Fruit fly (Drosophila melanogaster): ENCODE results near the gene Blimp-1.

The Blimp-1 gene

DNA sequence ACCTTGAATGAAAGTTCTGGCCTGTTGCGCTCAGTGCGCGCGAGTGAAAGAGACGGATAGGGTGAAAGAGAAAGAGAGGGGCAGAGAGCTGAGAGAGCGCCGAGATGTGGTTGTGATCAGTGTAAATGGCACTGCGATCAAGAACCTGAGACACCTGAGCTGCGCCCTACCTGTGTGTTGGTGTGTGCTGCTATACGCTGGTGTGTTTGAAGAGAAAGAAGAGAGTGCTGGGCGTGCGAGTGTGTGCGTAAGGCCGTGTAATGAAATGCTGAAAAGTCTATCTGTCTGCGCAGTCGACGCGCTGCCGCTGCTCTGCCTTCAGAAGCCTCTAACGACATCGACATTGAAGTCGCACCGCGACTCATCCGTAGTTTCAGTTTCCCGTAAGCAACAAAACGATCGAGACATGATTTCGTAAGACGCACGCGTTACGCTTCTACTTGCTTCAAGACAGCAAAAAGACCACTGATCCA is at the start of gene Blimp-1:
Gene Blimp-1, plus strand, starts transcription at position 376 of the 473 bp plus-strand sequence.
- TF ChIP-seq psq (optimal IDR thresholded peaks at IDR 0.05) (no peak), ttk (optimal IDR thresholded peaks at IDR 0.05) (no peak), h (optimal IDR thresholded peaks at IDR 0.05) (no peak), Myc (optimal IDR thresholded peaks at IDR 0.05) (no peak), insv (optimal IDR thresholded peaks at IDR 0.05) (no peak)

DNA sequence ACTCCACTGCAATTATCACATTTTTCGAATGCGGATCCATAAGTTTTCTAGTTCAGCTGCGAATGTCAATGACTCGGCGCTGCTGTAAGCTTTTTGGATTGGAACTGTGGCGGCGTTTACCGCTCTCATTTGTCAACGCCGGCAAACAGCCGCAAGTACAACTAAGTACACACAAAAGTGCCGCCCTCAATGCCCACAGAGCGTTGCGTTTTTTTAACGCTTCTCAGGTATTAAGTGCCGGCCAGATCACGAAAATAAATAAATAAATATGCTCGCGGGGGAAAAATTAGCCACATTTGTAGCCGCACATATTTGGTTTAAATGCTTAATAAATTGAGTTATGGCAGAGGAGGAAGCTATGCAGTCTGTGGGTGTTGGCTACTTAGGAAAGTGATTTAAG is 49.2 kb upstream of the Blimp-1 start:
- TF ChIP-seq ttk (optimal IDR thresholded peaks at IDR 0.05) (no peak), insv (optimal IDR thresholded peaks at IDR 0.05) (no peak), Sin3A (optimal IDR thresholded peaks at IDR 0.05) (no peak), psq (optimal IDR thresholded peaks at IDR 0.05) (no peak)

DNA sequence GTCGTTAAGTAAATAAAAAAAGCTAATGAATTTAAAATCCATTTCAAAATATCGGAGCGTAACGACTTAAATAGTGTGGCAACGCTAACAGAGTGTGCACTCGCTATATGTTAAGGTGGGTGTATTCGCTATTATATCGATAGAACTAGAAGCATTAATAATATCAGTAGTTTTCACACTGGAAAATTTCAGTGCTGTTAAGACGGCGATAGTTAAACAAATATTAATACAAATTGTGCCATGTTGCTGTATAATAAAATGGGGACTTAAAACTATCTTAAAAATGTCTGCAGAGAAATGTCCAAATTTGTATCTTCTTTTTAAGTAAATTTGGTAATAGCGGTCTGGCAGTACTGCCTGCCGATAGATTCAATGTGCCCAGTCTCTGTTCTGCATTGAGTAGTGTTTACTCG is 47.5 kb upstream of the Blimp-1 start:
- TF ChIP-seq Myc (optimal IDR thresholded peaks at IDR 0.05) (no peak), psq (optimal IDR thresholded peaks at IDR 0.05) (no peak), ttk (optimal IDR thresholded peaks at IDR 0.05) (no peak), h (optimal IDR thresholded peaks at IDR 0.05) (no peak), insv (optimal IDR thresholded peaks at IDR 0.05) (no peak), Sin3A (optimal IDR thresholded peaks at IDR 0.05) (no peak)

DNA sequence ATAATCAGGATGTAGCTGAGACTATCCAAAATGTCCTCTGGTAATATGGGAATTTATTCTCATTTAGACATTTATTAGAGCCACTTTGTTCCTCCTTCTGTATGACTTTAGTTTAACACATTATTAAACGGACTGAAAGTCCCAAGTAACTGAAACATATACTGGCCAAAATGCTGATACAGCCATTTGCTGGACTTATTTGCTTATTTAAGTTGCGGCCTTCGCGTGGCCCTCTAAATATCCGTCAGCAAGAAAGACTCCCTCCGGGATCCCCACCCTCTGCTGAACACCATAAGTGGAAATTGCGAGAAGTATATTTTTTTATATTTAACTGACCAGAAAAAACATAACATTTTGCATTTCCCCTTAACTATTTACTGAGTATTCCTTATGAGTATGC is 38.3 kb upstream of the Blimp-1 start, which contains the start of gene spo:
Gene spo, minus strand, starts transcription at position 135 of the 400 bp plus-strand sequence.
- TF ChIP-seq h (optimal IDR thresholded peaks at IDR 0.05) (no peak), insv (optimal IDR thresholded peaks at IDR 0.05) (no peak), Sin3A (optimal IDR thresholded peaks at IDR 0.05) (no peak), psq (optimal IDR thresholded peaks at IDR 0.05) (no peak), ttk (optimal IDR thresholded peaks at IDR 0.05) (no peak), Myc (optimal IDR thresholded peaks at IDR 0.05) (no peak)

DNA sequence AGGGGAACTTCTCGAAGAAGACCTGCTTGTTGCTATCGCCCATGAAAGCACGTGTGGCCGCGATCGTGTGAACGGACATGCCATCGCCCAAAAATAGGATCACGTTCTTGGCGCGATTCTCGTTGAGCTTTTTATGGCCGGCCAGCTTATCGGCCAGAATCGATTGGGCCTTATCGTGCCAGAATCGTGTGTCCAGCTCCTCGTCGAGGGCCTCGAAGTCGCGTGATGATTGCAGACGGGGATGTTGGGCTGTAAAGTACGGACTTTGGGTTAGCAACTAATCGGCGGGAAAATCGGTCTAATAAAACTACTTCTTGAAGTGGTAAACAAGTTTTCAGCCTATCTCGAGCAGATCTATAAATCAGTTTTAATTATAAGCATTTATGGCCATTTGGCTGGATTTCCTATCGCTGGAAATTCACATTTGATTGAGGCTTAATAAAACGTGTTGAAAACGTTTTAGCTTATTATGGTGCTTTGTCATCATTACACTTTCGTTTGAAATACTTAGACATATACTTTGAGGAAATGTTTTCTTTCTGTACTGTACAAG is 36.5 kb upstream of the Blimp-1 start:
- no peak for TF ChIP-seq Myc (optimal IDR thresholded peaks at IDR 0.05)
- TF ChIP-seq psq (optimal IDR thresholded peaks at IDR 0.05) = no peak
- no peak for TF ChIP-seq Sin3A (optimal IDR thresholded peaks at IDR 0.05)
- TF ChIP-seq h (optimal IDR thresholded peaks at IDR 0.05) = no peak
- TF ChIP-seq insv (optimal IDR thresholded peaks at IDR 0.05) = no peak
- no peak for TF ChIP-seq ttk (optimal IDR thresholded peaks at IDR 0.05)

DNA sequence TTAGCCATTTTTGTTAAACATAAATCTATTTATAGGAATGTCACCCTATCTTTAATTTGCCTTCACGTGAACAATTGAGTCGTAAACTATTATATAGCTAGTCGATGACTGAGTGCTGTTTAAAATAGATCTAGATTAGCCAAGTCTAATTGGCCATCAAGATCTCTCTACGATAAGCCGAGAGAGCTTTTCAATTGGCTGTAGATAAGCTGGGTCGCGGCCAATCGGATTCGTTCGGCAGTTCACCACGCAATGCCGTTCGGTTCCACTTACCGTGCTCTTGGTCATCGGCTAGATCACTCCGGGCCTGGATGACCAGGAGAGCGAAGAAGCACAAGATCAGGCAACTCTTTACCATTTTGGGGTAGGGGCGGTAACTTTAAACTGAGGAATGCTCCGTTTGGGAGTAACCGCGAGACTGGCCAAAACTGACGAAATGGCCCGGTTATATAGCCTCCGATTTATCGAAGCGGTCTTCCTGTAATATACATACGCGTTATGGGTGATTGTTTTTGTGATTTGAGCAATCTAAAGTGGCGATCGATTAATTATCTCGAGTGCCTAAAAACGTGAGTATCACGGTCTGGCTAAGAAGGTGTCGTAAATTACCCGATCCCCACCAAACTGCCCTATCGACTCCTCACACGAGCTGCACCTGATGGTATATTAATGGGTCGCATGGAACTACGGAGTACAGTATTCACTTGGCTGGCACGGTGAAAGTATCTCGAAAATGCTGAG is 35.8 kb upstream of the Blimp-1 start, which contains the start of the genes Alp10 and Alp9:
Gene Alp10, minus strand, starts transcription at position 420 of the 741 bp plus-strand sequence.
Gene Alp9, plus strand, starts transcription at position 690 of the 741 bp plus-strand sequence.
- no peak for TF ChIP-seq psq (optimal IDR thresholded peaks at IDR 0.05)
- TF ChIP-seq Sin3A (optimal IDR thresholded peaks at IDR 0.05) = no peak
- TF ChIP-seq h (optimal IDR thresholded peaks at IDR 0.05) = no peak
- no peak for TF ChIP-seq Myc (optimal IDR thresholded peaks at IDR 0.05)
- no peak for TF ChIP-seq ttk (optimal IDR thresholded peaks at IDR 0.05)
- no peak for TF ChIP-seq insv (optimal IDR thresholded peaks at IDR 0.05)

DNA sequence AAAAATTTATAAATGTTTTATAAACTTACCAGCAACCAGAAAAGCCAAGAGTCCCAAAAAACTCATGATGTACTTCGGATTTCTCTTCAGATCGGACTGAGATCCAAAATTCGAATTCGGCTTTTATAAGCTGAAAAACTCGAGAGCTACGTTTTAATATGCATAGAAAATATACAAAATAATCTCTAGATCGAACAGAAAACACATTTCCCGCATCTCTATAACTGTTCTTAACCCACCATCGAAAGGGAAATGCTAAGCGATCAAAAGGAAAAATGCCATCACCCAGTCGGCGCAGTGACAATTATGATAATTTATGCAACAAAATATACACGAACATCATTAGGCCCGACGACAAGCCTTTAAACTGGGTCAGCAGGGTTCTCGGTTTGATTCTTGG is 31.2 kb upstream of the Blimp-1 start, which contains the start of gene CG10591:
Gene CG10591, minus strand, starts transcription at position 101 of the 400 bp plus-strand sequence.
- no peak for TF ChIP-seq Myc (optimal IDR thresholded peaks at IDR 0.05)

DNA sequence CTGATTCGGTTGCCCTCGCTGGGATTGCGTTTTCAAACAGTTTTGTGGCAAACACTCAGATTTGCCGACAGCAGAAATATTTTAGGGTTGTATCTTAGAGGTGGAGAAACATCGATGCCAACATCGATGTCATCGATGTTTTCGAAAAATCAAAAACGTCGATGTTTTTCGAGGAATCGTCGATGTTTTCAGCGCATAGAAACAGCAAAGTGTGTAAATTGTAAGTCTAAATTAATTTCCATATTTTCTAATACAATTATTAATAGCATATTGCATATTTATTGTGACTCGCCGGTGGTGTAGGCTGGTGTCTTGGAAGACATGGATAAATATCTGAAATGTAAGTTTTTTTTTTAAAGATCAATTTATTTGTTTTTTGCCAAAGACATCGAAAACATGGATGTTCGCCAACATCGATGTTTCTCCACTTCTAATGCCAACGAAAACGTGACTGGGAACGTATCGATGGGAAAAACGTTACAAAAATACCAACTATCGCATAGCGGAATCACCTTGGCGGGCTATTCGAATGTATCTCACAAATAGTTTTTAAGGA is 26.8 kb upstream of the Blimp-1 start, which contains the start of gene TM9SF3:
Gene TM9SF3, minus strand, starts transcription at position 120 of the 556 bp plus-strand sequence.
- TF ChIP-seq insv (optimal IDR thresholded peaks at IDR 0.05) = no peak
- no peak for TF ChIP-seq ttk (optimal IDR thresholded peaks at IDR 0.05)
- TF ChIP-seq Myc (optimal IDR thresholded peaks at IDR 0.05) = no peak
- TF ChIP-seq psq (optimal IDR thresholded peaks at IDR 0.05) = no peak
- TF ChIP-seq h (optimal IDR thresholded peaks at IDR 0.05) = no peak
- no peak for TF ChIP-seq Sin3A (optimal IDR thresholded peaks at IDR 0.05)

DNA sequence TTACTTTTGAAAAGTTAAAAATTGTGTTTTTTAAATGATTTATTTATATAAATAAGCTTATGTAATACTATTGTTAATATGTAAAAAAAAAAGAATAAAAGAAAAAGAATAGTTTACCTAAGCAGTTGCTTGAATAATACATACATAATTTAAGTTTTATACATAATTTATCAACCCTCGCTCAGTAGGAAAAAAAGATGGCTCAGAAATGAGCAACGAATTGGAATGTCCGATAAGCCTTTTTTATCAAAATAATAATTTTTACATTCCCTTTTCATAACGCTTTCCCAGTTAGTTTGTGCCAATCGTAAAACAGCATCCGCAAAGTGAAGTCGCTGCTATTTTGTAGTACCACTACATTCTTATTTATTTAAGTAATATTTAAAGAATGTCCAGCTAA is 26.3 kb upstream of the Blimp-1 start, which contains the start of gene mthl2:
Gene mthl2, plus strand, starts transcription at position 301 of the 400 bp plus-strand sequence.
- no peak for TF ChIP-seq h (optimal IDR thresholded peaks at IDR 0.05)

DNA sequence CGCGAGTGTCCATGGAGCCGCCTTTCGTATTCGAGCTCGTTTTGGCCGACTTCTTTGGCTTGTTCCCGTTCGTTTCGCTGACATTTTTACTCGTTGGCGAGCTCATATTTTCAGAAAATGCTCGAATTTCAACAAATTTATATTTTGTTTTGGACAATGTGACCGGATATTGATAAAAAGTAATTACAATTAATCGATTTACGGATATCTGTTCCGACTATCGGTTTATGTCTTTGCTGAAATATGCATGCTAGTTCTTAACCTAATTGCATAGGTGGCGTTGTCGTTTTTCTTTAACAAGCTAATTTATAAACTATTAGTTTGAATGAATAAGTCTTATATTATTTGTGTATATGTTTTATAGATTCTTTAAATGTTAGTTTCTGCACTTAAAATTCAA is 22.7 kb upstream of the Blimp-1 start, which contains the start of gene Eaf6:
Gene Eaf6, minus strand, starts transcription at position 173 of the 400 bp plus-strand sequence.
- TF ChIP-seq ttk (optimal IDR thresholded peaks at IDR 0.05) (no peak), Myc (optimal IDR thresholded peaks at IDR 0.05) (no peak), h (optimal IDR thresholded peaks at IDR 0.05) (no peak), psq (optimal IDR thresholded peaks at IDR 0.05) (no peak), Sin3A (optimal IDR thresholded peaks at IDR 0.05) (no peak)

DNA sequence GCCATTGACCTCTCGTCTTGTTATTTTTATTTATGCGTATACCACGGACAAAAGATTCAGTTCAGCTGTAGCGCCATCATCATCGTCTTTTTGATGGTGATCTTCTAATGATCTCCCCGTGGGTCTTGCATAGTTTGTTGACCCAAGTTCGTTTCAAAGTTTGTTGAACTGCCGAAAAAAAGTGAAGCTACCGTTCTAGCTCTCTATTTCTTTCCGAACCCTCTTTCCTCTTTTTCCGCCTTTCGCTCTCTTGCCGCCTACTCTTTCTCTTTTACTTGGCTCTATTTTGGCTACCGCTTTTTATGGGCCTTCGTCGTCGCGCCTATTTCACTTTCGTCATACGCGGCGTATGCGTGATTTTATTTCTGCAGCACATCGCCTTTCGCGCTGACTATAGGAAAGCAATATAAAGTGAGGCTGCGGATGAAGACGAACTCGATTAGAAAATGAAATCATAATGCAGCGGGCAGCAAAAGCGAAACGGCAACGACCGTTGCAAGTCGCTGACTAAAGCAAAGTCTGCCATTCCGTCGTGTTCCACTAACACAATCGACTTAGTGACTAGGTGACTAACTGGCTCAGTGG is 21.9 kb upstream of the Blimp-1 start:
- TF ChIP-seq psq (optimal IDR thresholded peaks at IDR 0.05) = no peak
- TF ChIP-seq h (optimal IDR thresholded peaks at IDR 0.05) = no peak
- no peak for TF ChIP-seq Sin3A (optimal IDR thresholded peaks at IDR 0.05)
- no peak for TF ChIP-seq Myc (optimal IDR thresholded peaks at IDR 0.05)
- no peak for TF ChIP-seq insv (optimal IDR thresholded peaks at IDR 0.05)
- TF ChIP-seq ttk (optimal IDR thresholded peaks at IDR 0.05) = no peak

DNA sequence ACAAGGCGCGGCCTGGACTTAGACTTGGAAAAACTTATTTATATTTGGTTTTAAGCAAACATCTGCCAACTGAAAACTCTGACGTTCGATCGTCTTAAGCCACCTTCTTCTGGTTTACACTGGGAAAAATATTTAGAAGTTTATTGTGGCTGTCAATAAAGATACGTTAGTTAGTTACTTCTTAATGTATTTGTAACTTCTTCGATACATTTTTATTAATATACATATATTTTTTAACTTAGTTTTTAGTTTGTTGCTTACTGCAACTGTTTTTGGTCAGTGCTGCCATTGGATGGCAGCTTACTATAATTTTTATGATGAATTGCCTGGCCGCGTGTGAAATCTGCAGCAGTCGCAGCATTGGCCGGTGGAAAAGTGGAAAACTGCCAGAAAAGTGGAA is 21.3 kb upstream of the Blimp-1 start:
- TF ChIP-seq Sin3A (optimal IDR thresholded peaks at IDR 0.05) (no peak), h (optimal IDR thresholded peaks at IDR 0.05) (no peak), insv (optimal IDR thresholded peaks at IDR 0.05) (no peak), psq (optimal IDR thresholded peaks at IDR 0.05) (no peak), ttk (optimal IDR thresholded peaks at IDR 0.05) (no peak), Myc (optimal IDR thresholded peaks at IDR 0.05) (no peak)

Data from Kc167 (cell line).